Fruit fly (Drosophila melanogaster) whole organism, embryonic: Measurements from ENCODE around the gene CG8319.

Experiments
- B-H1 ChIP-seq: fragments of 200-800 bp; sonication (Bioruptor generic); IDR thresholded peaks from 3 replicates; pipeline ENCODE4 v1.3.6; 2022; ENCODE audit warnings: missing biosample characterization, missing genetic modification characterization
- Bdp1 ChIP-seq: fragments of 200-800 bp; sonication (Bioruptor generic); optimal IDR thresholded peaks from 3 replicates; lab custom pipeline; 2016; ENCODE audit warnings: missing biosample characterization, missing genetic modification characterization
- Blimp-1 ChIP-seq: fragments of 200-800 bp; sonication (Bioruptor generic); optimal IDR thresholded peaks from 3 replicates; lab custom pipeline; 2018; ENCODE audit warnings: missing biosample characterization, missing genetic modification characterization, mild to moderate bottlenecking, moderate library complexity, missing genetic modification reagents
- Bteb2 ChIP-seq: fragments of 200-800 bp; sonication (Bioruptor generic); optimal IDR thresholded peaks from 2 replicates; lab custom pipeline; 2016; ENCODE audit warnings: missing biosample characterization, missing genetic modification characterization
- CG11560 ChIP-seq: fragments of 200-800 bp; sonication (Bioruptor generic); IDR thresholded peaks from 3 replicates; pipeline ENCODE4 v1.3.6; 2022; ENCODE audit warnings: missing biosample characterization, missing genetic modification characterization
- CG12155 ChIP-seq: fragments of 200-800 bp; sonication (Bioruptor generic); optimal IDR thresholded peaks from 3 replicates; lab custom pipeline; 2016; ENCODE audit warnings: missing biosample characterization, missing genetic modification characterization
- CG13424 ChIP-seq: fragments of 200-800 bp; sonication (Bioruptor generic); optimal IDR thresholded peaks from 2 replicates; lab custom pipeline; 2019; ENCODE audit warnings: missing biosample characterization, mild to moderate bottlenecking, missing genetic modification characterization, moderate library complexity
- CG15514 ChIP-seq: fragments of 200-800 bp; sonication (Bioruptor generic); optimal IDR thresholded peaks from 3 replicates; lab custom pipeline; 2017; ENCODE audit warnings: missing biosample characterization, missing genetic modification characterization, mild to moderate bottlenecking, moderate library complexity, missing genetic modification reagents
- CG1603 ChIP-seq: fragments of 200-800 bp; sonication (Bioruptor generic); optimal IDR thresholded peaks from 2 replicates; lab custom pipeline; 2019; ENCODE audit warnings: missing biosample characterization, mild to moderate bottlenecking, missing genetic modification characterization, moderate library complexity
- CG17328 ChIP-seq: fragments of 200-800 bp; sonication (Bioruptor generic); IDR thresholded peaks from 2 replicates; pipeline ENCODE4 v1.3.6; 2022; ENCODE audit warnings: missing biosample characterization, missing genetic modification characterization
- CG17829 ChIP-seq: fragments of 200-800 bp; optimal IDR thresholded peaks from 2 replicates; lab custom pipeline; 2019; ENCODE audit warnings: missing biosample characterization, mild to moderate bottlenecking, missing genetic modification characterization, moderate library complexity
- CG6683 ChIP-seq: fragments of 200-800 bp; sonication (Bioruptor generic); optimal IDR thresholded peaks from 2 replicates; lab custom pipeline; 2017; ENCODE audit warnings: missing biosample characterization, mild to moderate bottlenecking, missing genetic modification characterization, missing genetic modification reagents
- CG9932 ChIP-seq: fragments of 200-800 bp; sonication (Bioruptor generic); IDR thresholded peaks from 2 replicates; pipeline ENCODE4 v1.3.6; 2022; ENCODE audit warnings: missing biosample characterization, missing genetic modification characterization
- CHES-1-like ChIP-seq: fragments of 200-800 bp; sonication (Bioruptor generic); optimal IDR thresholded peaks from 2 replicates; lab custom pipeline; 2016; ENCODE audit warnings: missing biosample characterization, missing genetic modification characterization
- Dad ChIP-seq: fragments of 200-800 bp; sonication (Bioruptor generic); optimal IDR thresholded peaks from 3 replicates; lab custom pipeline; 2016; ENCODE audit warnings: missing biosample characterization, missing genetic modification characterization
- Dip2 ChIP-seq: fragments of 200-800 bp; sonication (Bioruptor generic); IDR thresholded peaks from 2 replicates; pipeline ENCODE4 v1.3.6; 2022; ENCODE audit warnings: missing biosample characterization, missing genetic modification characterization
- HLH3B ChIP-seq: fragments of 200-800 bp; sonication (Bioruptor generic); IDR thresholded peaks from 2 replicates; pipeline ENCODE4 v1.3.6; 2022; ENCODE audit warnings: missing biosample characterization, missing genetic modification characterization
- HLH4C ChIP-seq: fragments of 200-800 bp; sonication (Bioruptor generic); IDR thresholded peaks from 3 replicates; pipeline ENCODE4 v1.3.6; 2022; ENCODE audit warnings: missing biosample characterization, missing genetic modification characterization; ENCODE audit not compliant: partially characterized antibody
- Hr51 ChIP-seq, 2 experiments: fragments of 200-800 bp; sonication (Bioruptor generic); optimal IDR thresholded peaks; 2 replicates in 1 of 2; 3 replicates in 1 of 2; lab custom pipeline; 2016 to 2018; ENCODE audit warnings: missing biosample characterization in 2 of 2, missing genetic modification characterization in 2 of 2, mild to moderate bottlenecking in 1 of 2, moderate library complexity in 1 of 2
- MESR4 ChIP-seq: fragments of 200-800 bp; sonication (Bioruptor generic); optimal IDR thresholded peaks from 2 replicates; lab custom pipeline; 2018; ENCODE audit warnings: missing biosample characterization, mild to moderate bottlenecking, missing genetic modification characterization, moderate library complexity
- Myb ChIP-seq: fragments of 200-800 bp; sonication (Bioruptor generic); optimal IDR thresholded peaks from 2 replicates; lab custom pipeline; 2016; ENCODE audit warnings: missing biosample characterization, missing genetic modification characterization
- Nf-YA ChIP-seq: fragments of 200-800 bp; sonication (Bioruptor generic); IDR thresholded peaks from 2 replicates; pipeline ENCODE4 v1.3.6; 2022; ENCODE audit warnings: missing biosample characterization, missing genetic modification characterization
- NfI ChIP-seq: fragments of 200-800 bp; sonication (Bioruptor generic); optimal IDR thresholded peaks from 3 replicates; lab custom pipeline; 2018; ENCODE audit warnings: missing biosample characterization, mild to moderate bottlenecking, missing genetic modification characterization, moderate library complexity
- Ptx1 ChIP-seq: fragments of 200-800 bp; sonication (Bioruptor generic); IDR thresholded peaks from 2 replicates; pipeline ENCODE4 v1.3.6; 2022; ENCODE audit warnings: missing biosample characterization, missing genetic modification characterization
- Rfx ChIP-seq: fragments of 200-800 bp; sonication (Bioruptor generic); IDR thresholded peaks from 2 replicates; pipeline ENCODE4 v1.3.6; 2022; ENCODE audit warnings: missing biosample characterization, missing genetic modification characterization
- Ssrp ChIP-seq: fragments of 200-800 bp; sonication (Bioruptor generic); optimal IDR thresholded peaks from 2 replicates; lab custom pipeline; 2018; ENCODE audit warnings: missing biosample characterization, mild to moderate bottlenecking, missing genetic modification characterization, moderate library complexity
- Xbp1 ChIP-seq: fragments of 200-800 bp; sonication (Bioruptor generic); optimal IDR thresholded peaks from 3 replicates; lab custom pipeline; 2016; ENCODE audit warnings: missing biosample characterization, mild to moderate bottlenecking, missing genetic modification characterization
- al ChIP-seq: fragments of 200-800 bp; sonication (Bioruptor generic); IDR thresholded peaks from 2 replicates; pipeline ENCODE4 v1.3.6; 2022; ENCODE audit warnings: missing biosample characterization, missing genetic modification characterization
- az2 ChIP-seq: fragments of 200-800 bp; sonication (Bioruptor generic); optimal IDR thresholded peaks from 3 replicates; lab custom pipeline; 2016; ENCODE audit warnings: missing biosample characterization, missing genetic modification characterization
- cas ChIP-seq: fragments of 200-800 bp; sonication (Bioruptor generic); IDR thresholded peaks from 2 replicates; pipeline ENCODE4 v1.3.6; 2022; ENCODE audit warnings: missing biosample characterization, missing genetic modification characterization
- chm ChIP-seq: fragments of 200-800 bp; sonication (Bioruptor generic); IDR thresholded peaks from 2 replicates; pipeline ENCODE4 v1.3.6; 2022; ENCODE audit warnings: missing biosample characterization, missing genetic modification characterization
- ci ChIP-seq: fragments of 200-800 bp; sonication (Bioruptor generic); IDR thresholded peaks from 3 replicates; pipeline ENCODE4 v1.3.6; 2022; ENCODE audit warnings: missing biosample characterization, missing genetic modification characterization
- crol ChIP-seq: fragments of 200-800 bp; sonication (Bioruptor generic); IDR thresholded peaks from 2 replicates; pipeline ENCODE4 v1.3.6; 2022; ENCODE audit warnings: missing biosample characterization, missing genetic modification characterization
- da ChIP-seq: fragments of 200-800 bp; sonication (Bioruptor generic); optimal IDR thresholded peaks from 2 replicates; lab custom pipeline; 2016; ENCODE audit warnings: missing biosample characterization, missing genetic modification characterization
- emc ChIP-seq: fragments of 200-800 bp; sonication (Bioruptor generic); optimal IDR thresholded peaks from 2 replicates; lab custom pipeline; 2016; ENCODE audit warnings: missing biosample characterization, missing genetic modification characterization
- gcm ChIP-seq: fragments of 200-800 bp; sonication (Bioruptor generic); optimal IDR thresholded peaks from 2 replicates; lab custom pipeline; 2019; ENCODE audit warnings: missing biosample characterization, mild to moderate bottlenecking, missing genetic modification characterization, moderate library complexity
- hb ChIP-seq: fragments of 200-800 bp; sonication (Bioruptor generic); IDR thresholded peaks from 3 replicates; pipeline ENCODE4 v1.3.6; 2022; ENCODE audit warnings: missing biosample characterization, missing genetic modification characterization; ENCODE audit not compliant: partially characterized antibody
- kni ChIP-seq: fragments of 200-800 bp; sonication (Bioruptor generic); optimal IDR thresholded peaks from 3 replicates; lab custom pipeline; 2017; ENCODE audit warnings: mild to moderate bottlenecking, missing biosample characterization, missing genetic modification reagents, missing genetic modification characterization
- mam ChIP-seq: fragments of 200-800 bp; sonication (Bioruptor generic); optimal IDR thresholded peaks from 3 replicates; lab custom pipeline; 2016; ENCODE audit warnings: missing biosample characterization, missing genetic modification characterization
- nerfin-1 ChIP-seq: fragments of 200-800 bp; sonication (Bioruptor generic); optimal IDR thresholded peaks from 3 replicates; lab custom pipeline; 2019; ENCODE audit warnings: missing biosample characterization, mild to moderate bottlenecking, missing genetic modification characterization, moderate library complexity
- pan ChIP-seq, 4 experiments: fragments of >200 bp in 3 of 4; fragments of 200-800 bp in 1 of 4; sonication (Bioruptor generic) in 1 of 4; optimal IDR thresholded peaks in 3 of 4; IDR thresholded peaks in 1 of 4; 2 replicates each; pipeline versions ENCODE4 v1.3.6 to Lab custom; 2017 to 2022; ENCODE audit warnings: missing biosample characterization in 2 of 4, missing genetic modification characterization in 2 of 4, mixed read lengths in 1 of 4
- pho ChIP-seq: fragments of 200-800 bp; sonication (Bioruptor generic); optimal IDR thresholded peaks from 2 replicates; lab custom pipeline; 2016; ENCODE audit warnings: missing biosample characterization, missing genetic modification characterization
- pzg ChIP-seq: fragments of 200-800 bp; sonication (Bioruptor generic); optimal IDR thresholded peaks from 3 replicates; lab custom pipeline; 2018; ENCODE audit warnings: missing biosample characterization, mild to moderate bottlenecking, missing genetic modification characterization, moderate library complexity
- sim ChIP-seq: fragments of 200-800 bp; sonication (Bioruptor generic); IDR thresholded peaks from 2 replicates; pipeline ENCODE4 v1.3.6; 2022; ENCODE audit warnings: missing biosample characterization, missing genetic modification characterization
- sima ChIP-seq: fragments of 200-800 bp; sonication (Bioruptor generic); optimal IDR thresholded peaks from 2 replicates; lab custom pipeline; 2016; ENCODE audit warnings: missing biosample characterization, missing genetic modification characterization
- sr ChIP-seq: fragments of 200-800 bp; sonication (Bioruptor generic); IDR thresholded peaks from 3 replicates; pipeline ENCODE4 v1.3.6; 2022; ENCODE audit warnings: missing biosample characterization, missing genetic modification characterization
- stc ChIP-seq: fragments of 200-800 bp; sonication (Bioruptor generic); IDR thresholded peaks from 2 replicates; pipeline ENCODE4 v1.3.6; 2022; ENCODE audit warnings: missing biosample characterization, missing genetic modification characterization
- sug ChIP-seq: fragments of 200-800 bp; optimal IDR thresholded peaks from 2 replicates; lab custom pipeline; 2019; ENCODE audit warnings: missing biosample characterization, mild to moderate bottlenecking, missing genetic modification characterization, moderate library complexity
- tap ChIP-seq: fragments of 200-800 bp; optimal IDR thresholded peaks from 3 replicates; lab custom pipeline; 2019; ENCODE audit warnings: missing biosample characterization, mild to moderate bottlenecking, missing genetic modification characterization, moderate library complexity
- zf30C ChIP-seq: fragments of 200-800 bp; sonication (Bioruptor generic); optimal IDR thresholded peaks from 3 replicates; lab custom pipeline; 2018; ENCODE audit warnings: missing biosample characterization, mild to moderate bottlenecking, missing genetic modification characterization

The CG8319 gene

dm6 chr3R:9581089-9581520 lies 46.0 kb upstream of the CG8319 start, which contains the start of gene CG8301 (continued):
- TF ChIP-seq HLH4C (GFP tag; lab: Robert Waterston, UW) (no peak), da (no peak), CG1603 (tag; lab: Kevin White, UChicago) (no peak), Ptx1 (GFP tag; lab: Robert Waterston, UW) (0 out of 2 replicates have a peak, but pooled peaks have one; percentile 10), Blimp-1 (GFP tag; lab: Kevin White, UChicago) (peak; percentile 7), B-H1 (GFP tag; lab: Robert Waterston, UW) (0 out of 3 replicates have a peak, but pooled peaks have one; percentile 14), CG9932 (no peak), MESR4 (GFP tag; lab: Kevin White, UChicago) (peak; percentile 4), sim (no peak), Xbp1 (GFP tag; lab: Kevin White, UChicago) (peak; percentile 38), CHES-1-like (GFP tag; lab: Kevin White, UChicago) (no peak), Myb (peak; percentile 3), CG17829 (tag; lab: Kevin White, UChicago) (no peak), CG15514 (GFP tag; lab: Kevin White, UChicago) (peak; percentile 48), stc (peak; percentile 40; the same call in 1 of the 2 replicates), Rfx (GFP tag; lab: Robert Waterston, UW) (peak; percentile 35; the same call in 1 of the 2 replicates), CG13424 (tag; lab: Kevin White, UChicago) (peak; percentile 53), pho (GFP tag; lab: Kevin White, UChicago) (peak; percentile 10), Dad (GFP tag; lab: Kevin White, UChicago) (no peak), crol (GFP tag; lab: Robert Waterston, UW) (peak; percentile 13; the same call in 1 of the 2 replicates), NfI (peak; percentile 22), Nf-YA (no peak), CG17328 (GFP tag; lab: Robert Waterston, UW) (no peak), CG6683 (no peak), emc (GFP tag; lab: Kevin White, UChicago) (no peak), tap (peak; percentile 15), pan (optimal IDR thresholded peaks at IDR 0.05; lab: Kevin White, UChicago) (no peak), pan (GFP tag; optimal IDR thresholded peaks at IDR 0.05 in 1 of 2, IDR thresholded peaks at IDR 0.05 in 1 of 2) (peak in 1 of 2 experiments; percentile 40), sr (GFP tag; lab: Robert Waterston, UW) (peak; percentile 86), pzg (GFP tag; lab: Kevin White, UChicago) (peak; percentile 10), az2 (peak; percentile 5), ci (GFP tag; lab: Robert Waterston, UW) (0 out of 3 replicates have a peak, but pooled peaks have one; percentile 37), kni (no peak), Ssrp (tag; lab: Kevin White, UChicago) (no peak), sima (GFP tag; lab: Kevin White, UChicago) (no peak), al (no peak), cas (GFP tag; lab: Robert Waterston, UW) (no peak), hb (GFP tag; lab: Robert Waterston, UW) (no peak), CG12155 (GFP tag; lab: Kevin White, UChicago) (peak; percentile 20), chm (GFP tag; lab: Robert Waterston, UW) (peak; percentile 52; the same call in 1 of the 2 replicates), sug (tag; lab: Kevin White, UChicago) (peak; percentile 9), nerfin-1 (tag; lab: Kevin White, UChicago) (no peak), Hr51 (GFP tag; optimal IDR thresholded peaks at IDR 0.05; lab: Kevin White, UChicago) (peak in 1 of 2 experiments; percentile 62), gcm (GFP tag; lab: Kevin White, UChicago) (peak; percentile 8), HLH3B (GFP tag; lab: Robert Waterston, UW) (0 out of 2 replicates have a peak, but pooled peaks have one; percentile 4), mam (GFP tag; lab: Kevin White, UChicago) (peak; percentile 24), Bteb2 (GFP tag; lab: Kevin White, UChicago) (peak; percentile 8), Bdp1 (no peak), CG11560 (tag; lab: Robert Waterston, UW) (no peak), Dip2 (GFP tag; lab: Robert Waterston, UW) (no peak), zf30C (GFP tag; lab: Kevin White, UChicago) (peak; percentile 70)
